Fruit fly (Drosophila melanogaster) whole organism, embryonic: ENCODE results near the gene CG13314.

ENCODE experiments used
- BEAF-32 ChIP-seq: fragments of 200-800 bp; sonication (Bioruptor generic); optimal IDR thresholded peaks from 3 replicates; lab custom pipeline; 2017; ENCODE audit warnings: missing biosample characterization, missing genetic modification characterization, mild to moderate bottlenecking, moderate library complexity, missing genetic modification reagents
- Bteb2 ChIP-seq: fragments of 200-800 bp; sonication (Bioruptor generic); optimal IDR thresholded peaks from 2 replicates; lab custom pipeline; 2016; ENCODE audit warnings: missing biosample characterization, missing genetic modification characterization
- CG1024 ChIP-seq: fragments of 200-800 bp; sonication (Bioruptor generic); IDR thresholded peaks from 2 replicates; pipeline ENCODE4 v1.3.6; 2022; ENCODE audit warnings: missing biosample characterization, missing genetic modification characterization
- CG10366 ChIP-seq: fragments of 200-800 bp; sonication (Bioruptor generic); IDR thresholded peaks from 2 replicates; pipeline ENCODE4 v1.3.6; 2022; ENCODE audit warnings: missing biosample characterization, missing genetic modification characterization
- CG12071 ChIP-seq: fragments of 200-800 bp; sonication (Bioruptor generic); optimal IDR thresholded peaks from 3 replicates; lab custom pipeline; 2018; ENCODE audit warnings: missing biosample characterization, mild to moderate bottlenecking, missing genetic modification characterization
- CG13287 ChIP-seq: fragments of 200-800 bp; sonication (Bioruptor generic); IDR thresholded peaks from 2 replicates; pipeline ENCODE4 v1.3.6; 2022; ENCODE audit warnings: missing biosample characterization, missing genetic modification characterization; ENCODE audit not compliant: partially characterized antibody
- CG16815 ChIP-seq: fragments of 200-800 bp; sonication (Bioruptor generic); optimal IDR thresholded peaks from 3 replicates; lab custom pipeline; 2017; ENCODE audit warnings: missing biosample characterization, mild to moderate bottlenecking, missing genetic modification characterization
- CG17359 ChIP-seq: fragments of 200-800 bp; sonication (Bioruptor generic); optimal IDR thresholded peaks from 3 replicates; lab custom pipeline; 2018; ENCODE audit warnings: missing biosample characterization, mild to moderate bottlenecking, missing genetic modification characterization, moderate library complexity
- CG17385 ChIP-seq: fragments of 200-800 bp; sonication (Bioruptor generic); optimal IDR thresholded peaks from 3 replicates; lab custom pipeline; 2018; ENCODE audit warnings: missing biosample characterization, mild to moderate bottlenecking, missing genetic modification characterization
- CG18476 ChIP-seq: fragments of 200-800 bp; sonication (Bioruptor generic); optimal IDR thresholded peaks from 2 replicates; lab custom pipeline; 2016; ENCODE audit warnings: missing biosample characterization, mild to moderate bottlenecking, missing genetic modification characterization
- CG2678 ChIP-seq: fragments of 200-800 bp; sonication (Bioruptor generic); optimal IDR thresholded peaks from 3 replicates; lab custom pipeline; 2019; ENCODE audit warnings: missing biosample characterization, mild to moderate bottlenecking, missing genetic modification characterization, moderate library complexity
- CG3065 ChIP-seq: fragments of 200-800 bp; sonication (Bioruptor generic); optimal IDR thresholded peaks from 2 replicates; lab custom pipeline; 2016; ENCODE audit warnings: missing biosample characterization, missing genetic modification characterization
- CG3407 ChIP-seq: fragments of 200-800 bp; sonication (Bioruptor generic); optimal IDR thresholded peaks from 2 replicates; lab custom pipeline; 2018; ENCODE audit warnings: missing biosample characterization, mild to moderate bottlenecking, missing genetic modification characterization
- CG6689 ChIP-seq: fragments of 200-800 bp; sonication (Bioruptor generic); IDR thresholded peaks from 2 replicates; pipeline ENCODE4 v1.3.6; 2022; ENCODE audit warnings: missing biosample characterization, missing genetic modification characterization
- CG7745 ChIP-seq: fragments of 200-800 bp; sonication (Bioruptor generic); optimal IDR thresholded peaks from 2 replicates; lab custom pipeline; 2018; ENCODE audit warnings: missing biosample characterization, mild to moderate bottlenecking, missing genetic modification characterization, moderate library complexity
- Dll ChIP-seq: fragments of 200-800 bp; sonication (Bioruptor generic); IDR thresholded peaks from 4 replicates; pipeline ENCODE4 v1.3.6; 2022; ENCODE audit warnings: missing biosample characterization, missing genetic modification characterization; ENCODE audit not compliant: partially characterized antibody
- Dp ChIP-seq: fragments of 200-800 bp; sonication (Bioruptor generic); optimal IDR thresholded peaks from 2 replicates; lab custom pipeline; 2018; ENCODE audit warnings: missing biosample characterization, mild to moderate bottlenecking, missing genetic modification characterization, moderate library complexity
- Dref ChIP-seq: fragments of 200-800 bp; sonication (Bioruptor generic); IDR thresholded peaks from 2 replicates; pipeline ENCODE4 v1.3.6; 2022; ENCODE audit warnings: missing biosample characterization, missing genetic modification characterization
- E2f2 ChIP-seq: fragments of 200-800 bp; sonication (Bioruptor generic); IDR thresholded peaks from 2 replicates; pipeline ENCODE4 v1.3.6; 2022; ENCODE audit warnings: missing biosample characterization, missing genetic modification characterization
- Elba2 ChIP-seq: fragments of 200-800 bp; sonication (Bioruptor generic); optimal IDR thresholded peaks from 3 replicates; lab custom pipeline; 2016; ENCODE audit warnings: missing biosample characterization, missing genetic modification characterization
- HmgZ ChIP-seq: fragments of 200-800 bp; sonication (Bioruptor generic); optimal IDR thresholded peaks from 2 replicates; lab custom pipeline; 2018; ENCODE audit warnings: missing biosample characterization, mild to moderate bottlenecking, missing genetic modification characterization
- Hmr ChIP-seq: fragments of 200-800 bp; sonication (Bioruptor generic); optimal IDR thresholded peaks from 3 replicates; lab custom pipeline; 2017; ENCODE audit warnings: mild to moderate bottlenecking, missing biosample characterization, missing genetic modification reagents, missing genetic modification characterization
- Kr ChIP-seq: fragments of 200-800 bp; sonication (Bioruptor generic); optimal IDR thresholded peaks from 2 replicates; lab custom pipeline; 2017; ENCODE audit warnings: missing biosample characterization, mild to moderate bottlenecking, missing genetic modification characterization
- Lim3 ChIP-seq: fragments of 200-800 bp; sonication (Bioruptor generic); IDR thresholded peaks from 2 replicates; pipeline ENCODE4 v1.3.6; 2022; ENCODE audit warnings: missing biosample characterization, missing genetic modification characterization
- MBD-R2 ChIP-seq: fragments of 200-800 bp; sonication (Bioruptor generic); IDR thresholded peaks from 2 replicates; pipeline ENCODE4 v1.3.6; 2022; ENCODE audit warnings: missing biosample characterization, missing genetic modification characterization
- Max ChIP-seq: fragments of 200-800 bp; sonication (Bioruptor generic); optimal IDR thresholded peaks from 2 replicates; lab custom pipeline; 2016; ENCODE audit warnings: missing biosample characterization, mild to moderate bottlenecking, missing genetic modification characterization
- Neu2 ChIP-seq: fragments of 200-800 bp; sonication (Bioruptor generic); optimal IDR thresholded peaks from 3 replicates; lab custom pipeline; 2016; ENCODE audit warnings: missing biosample characterization, missing genetic modification characterization, borderline replicate concordance
- Nf-YB ChIP-seq: fragments of 200-800 bp; sonication (Bioruptor generic); optimal IDR thresholded peaks from 3 replicates; lab custom pipeline; 2019; ENCODE audit warnings: missing biosample characterization, mild to moderate bottlenecking, missing genetic modification characterization, moderate library complexity
- Pdp1 ChIP-seq, 2 experiments: fragments of 200-800 bp; sonication (Bioruptor generic); optimal IDR thresholded peaks; 3 replicates each; lab custom pipeline; 2016; ENCODE audit warnings: missing biosample characterization in 2 of 2, missing genetic modification characterization in 2 of 2, mild to moderate bottlenecking in 1 of 2, moderate library complexity in 1 of 2
- Sry-β ChIP-seq: fragments of 200-800 bp; sonication (Bioruptor generic); optimal IDR thresholded peaks from 2 replicates; lab custom pipeline; 2018; ENCODE audit warnings: missing biosample characterization, mild to moderate bottlenecking, missing genetic modification characterization, moderate library complexity
- Sry-δ ChIP-seq: fragments of 200-800 bp; sonication (Bioruptor generic); optimal IDR thresholded peaks from 2 replicates; lab custom pipeline; 2016; ENCODE audit warnings: missing biosample characterization, missing genetic modification characterization
- bbx ChIP-seq: fragments of 200-800 bp; sonication (Bioruptor generic); IDR thresholded peaks from 2 replicates; pipeline ENCODE4 v1.3.6; 2022; ENCODE audit warnings: missing biosample characterization, missing genetic modification characterization; ENCODE audit not compliant: partially characterized antibody
- chinmo ChIP-seq: fragments of 200-800 bp; sonication (Bioruptor generic); IDR thresholded peaks from 4 replicates; pipeline ENCODE4 v1.3.6; 2022; ENCODE audit warnings: missing biosample characterization, missing genetic modification characterization; ENCODE audit not compliant: partially characterized antibody
- ci ChIP-seq: fragments of 200-800 bp; sonication (Bioruptor generic); IDR thresholded peaks from 3 replicates; pipeline ENCODE4 v1.3.6; 2022; ENCODE audit warnings: missing biosample characterization, missing genetic modification characterization
- crp ChIP-seq, 2 experiments: fragments of 200-800 bp; sonication (Bioruptor generic); optimal IDR thresholded peaks; 2 replicates in 1 of 2; 3 replicates in 1 of 2; lab custom pipeline; 2017; ENCODE audit warnings: missing biosample characterization in 2 of 2, missing genetic modification characterization in 2 of 2, mild to moderate bottlenecking in 1 of 2, moderate library complexity in 1 of 2
- dmrt99B ChIP-seq: fragments of 200-800 bp; sonication (Bioruptor generic); optimal IDR thresholded peaks from 2 replicates; lab custom pipeline; 2018; ENCODE audit warnings: missing biosample characterization, mild to moderate bottlenecking, missing genetic modification characterization, moderate library complexity
- fru ChIP-seq: fragments of >200 bp; optimal IDR thresholded peaks from 2 replicates; lab custom pipeline; 2017
- lov ChIP-seq, 2 experiments: fragments of 200-800 bp in 1 of 2; fragments of >200 bp in 1 of 2; sonication (Bioruptor generic) in 1 of 2; IDR thresholded peaks in 1 of 2; optimal IDR thresholded peaks in 1 of 2; 2 replicates in 1 of 2; 3 replicates in 1 of 2; pipeline versions ENCODE4 v1.3.6 to Lab custom; 2017 to 2022; ENCODE audit warnings: missing biosample characterization in 1 of 2, missing genetic modification characterization in 1 of 2
- pzg ChIP-seq: fragments of 200-800 bp; sonication (Bioruptor generic); optimal IDR thresholded peaks from 3 replicates; lab custom pipeline; 2018; ENCODE audit warnings: missing biosample characterization, mild to moderate bottlenecking, missing genetic modification characterization, moderate library complexity
- run ChIP-seq: fragments of 200-800 bp; sonication (Bioruptor generic); optimal IDR thresholded peaks from 3 replicates; lab custom pipeline; 2018; ENCODE audit warnings: missing biosample characterization, mild to moderate bottlenecking, missing genetic modification characterization
- trem ChIP-seq: fragments of 200-800 bp; optimal IDR thresholded peaks from 3 replicates; lab custom pipeline; 2019; ENCODE audit warnings: missing biosample characterization, mild to moderate bottlenecking, missing genetic modification characterization, moderate library complexity
- unc-4 ChIP-seq: fragments of 200-800 bp; sonication (Bioruptor generic); IDR thresholded peaks from 2 replicates; pipeline ENCODE4 v1.3.6; 2022; ENCODE audit warnings: missing biosample characterization, missing genetic modification characterization; ENCODE audit not compliant: partially characterized antibody
- z ChIP-seq: fragments of 200-800 bp; sonication (Bioruptor generic); IDR thresholded peaks from 3 replicates; pipeline ENCODE4 v1.3.6; 2022; ENCODE audit warnings: missing biosample characterization, missing genetic modification characterization
- zfh1 ChIP-seq: fragments of 200-800 bp; sonication (Bioruptor generic); IDR thresholded peaks from 3 replicates; pipeline ENCODE4 v1.3.6; 2022; ENCODE audit warnings: missing biosample characterization, missing genetic modification characterization

Gene CG13314

DNA sequence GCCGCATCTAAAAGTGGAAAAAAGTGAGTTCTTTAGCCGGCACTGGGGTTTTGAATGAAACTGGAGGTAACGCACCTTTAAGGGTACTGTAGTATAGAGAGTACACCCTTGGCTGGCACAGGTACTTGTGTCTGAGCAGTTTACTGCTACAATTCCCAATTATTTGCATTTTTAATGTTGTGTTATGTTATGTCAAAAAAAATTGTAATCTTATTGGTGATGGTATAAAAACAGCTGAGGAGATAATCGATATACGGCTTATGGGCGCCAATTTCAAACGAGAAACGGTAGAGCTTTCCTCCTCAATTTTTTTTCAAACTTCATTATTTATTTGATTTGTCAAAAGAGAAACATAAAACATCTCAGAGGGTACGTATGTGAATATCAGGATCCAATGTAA, 17.1 kb upstream of the CG13314 start, which contains the start of gene ValRS-m:
Gene ValRS-m (minus strand): TSS at position 312 of the 400 bp plus-strand sequence.
- no peak for TF ChIP-seq CG12071 (GFP tag; lab: Kevin White, UChicago)
- no peak for TF ChIP-seq CG16815 (GFP tag; lab: Kevin White, UChicago)
- TF ChIP-seq fru (lab: Kevin White, UChicago) = no peak
- TF ChIP-seq lov (optimal IDR thresholded peaks at IDR 0.05; lab: Kevin White, UChicago) = no peak
- no peak for TF ChIP-seq lov (GFP tag; IDR thresholded peaks at IDR 0.05; lab: Robert Waterston, UW)
- TF ChIP-seq Dp (GFP tag; lab: Kevin White, UChicago) = peak; percentile 79
- TF ChIP-seq CG7745 = no peak
- TF ChIP-seq dmrt99B (tag; lab: Kevin White, UChicago) = no peak
- TF ChIP-seq unc-4 (GFP tag; lab: Robert Waterston, UW) = 0 out of 2 replicates have a peak, but pooled peaks have one; percentile 20
- TF ChIP-seq Hmr (GFP tag; lab: Kevin White, UChicago) = no peak
- peak; percentile 41 for TF ChIP-seq CG13287 (GFP tag; lab: Robert Waterston, UW)
- no peak for TF ChIP-seq CG1024 (GFP tag; lab: Robert Waterston, UW)
- TF ChIP-seq crp (GFP tag; optimal IDR thresholded peaks at IDR 0.05; lab: Kevin White, UChicago) = peak in 1 of 2 experiments; percentile 80
- TF ChIP-seq Pdp1 (GFP tag; optimal IDR thresholded peaks at IDR 0.05; lab: Kevin White, UChicago) = peak in 1 of 2 experiments; percentile 73
- peak; percentile 3 for TF ChIP-seq BEAF-32
- peak; percentile 53; the same call in 1 of the 2 replicates for TF ChIP-seq bbx (GFP tag; lab: Robert Waterston, UW)
- peak; percentile 86 for TF ChIP-seq E2f2 (GFP tag; lab: Robert Waterston, UW)
- TF ChIP-seq Sry-β = no peak
- no peak for TF ChIP-seq Lim3 (GFP tag; lab: Robert Waterston, UW)
- TF ChIP-seq z (GFP tag; lab: Robert Waterston, UW) = no peak
- no peak for TF ChIP-seq CG3065 (GFP tag; lab: Kevin White, UChicago)
- no peak for TF ChIP-seq Neu2 (GFP tag; lab: Kevin White, UChicago)
- no peak for TF ChIP-seq CG17359 (tag; lab: Kevin White, UChicago)
- TF ChIP-seq CG2678 (tag; lab: Kevin White, UChicago) = no peak
- no peak for TF ChIP-seq CG10366
- TF ChIP-seq Dll (GFP tag; lab: Robert Waterston, UW) = 0 out of 4 replicates have a peak, but pooled peaks have one; percentile 40
- no peak for TF ChIP-seq CG3407 (GFP tag; lab: Kevin White, UChicago)
- no peak for TF ChIP-seq Max (GFP tag; lab: Kevin White, UChicago)
- TF ChIP-seq Sry-δ (GFP tag; lab: Kevin White, UChicago) = peak; percentile 47
- no peak for TF ChIP-seq run
- no peak for TF ChIP-seq CG18476 (GFP tag; lab: Kevin White, UChicago)
- TF ChIP-seq HmgZ (tag; lab: Kevin White, UChicago) = no peak
- peak; percentile 36 for TF ChIP-seq trem
- TF ChIP-seq chinmo = 0 out of 4 replicates have a peak, but pooled peaks have one; percentile 40
- peak; percentile 6 for TF ChIP-seq pzg (GFP tag; lab: Kevin White, UChicago)
- no peak for TF ChIP-seq zfh1 (GFP tag; lab: Robert Waterston, UW)
- peak; percentile 42 for TF ChIP-seq MBD-R2 (GFP tag; lab: Robert Waterston, UW)
- no peak for TF ChIP-seq Nf-YB
- TF ChIP-seq Kr (GFP tag; lab: Kevin White, UChicago) = no peak
- TF ChIP-seq Dref (GFP tag; lab: Robert Waterston, UW) = peak; percentile 57
- no peak for TF ChIP-seq CG17385 (GFP tag; lab: Kevin White, UChicago)
- TF ChIP-seq ci (GFP tag; lab: Robert Waterston, UW) = no peak
- TF ChIP-seq Elba2 (GFP tag; lab: Kevin White, UChicago) = no peak
- TF ChIP-seq Bteb2 (GFP tag; lab: Kevin White, UChicago) = no peak
- no peak for TF ChIP-seq CG6689
